Worm (Caenorhabditis elegans): ENCODE results near the gene duo-1.

DNA sequence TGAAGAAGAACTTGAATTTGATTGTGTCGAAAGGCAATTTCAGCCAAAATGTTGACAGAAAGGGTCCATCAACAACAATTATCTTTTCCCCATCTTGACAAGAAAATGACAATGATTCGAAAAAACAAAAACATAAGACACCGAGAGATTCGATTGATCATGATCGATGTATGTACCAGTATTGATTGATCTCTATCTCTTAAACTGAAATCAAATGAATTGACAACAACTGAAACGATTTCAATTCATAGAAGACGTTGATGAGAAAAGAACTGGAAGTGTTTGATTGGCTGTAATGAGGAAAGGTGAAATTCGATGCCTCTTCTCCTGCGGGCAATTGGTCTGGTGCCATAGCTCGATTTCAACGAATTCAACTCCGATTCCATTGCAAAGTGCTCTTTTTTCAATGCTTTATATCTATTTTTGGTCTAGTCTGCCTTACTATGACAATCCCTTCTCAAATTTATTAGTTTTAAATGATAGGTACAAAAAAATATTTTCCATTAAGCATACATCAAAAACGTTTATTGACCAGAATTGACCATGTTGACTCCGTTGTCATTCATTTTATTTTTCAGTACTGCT lies 21.0 kb upstream of the duo-1 start:
- TF ChIP-seq nhr-76 (tag; optimal IDR thresholded peaks at IDR 0.05) = no peak
- no peak for TF ChIP-seq nhr-237 (tag; optimal IDR thresholded peaks at IDR 0.05)
- no peak for TF ChIP-seq isw-1 (GFP tag; IDR thresholded peaks at IDR 0.05)
- TF ChIP-seq nhr-85 (tag) = no peak
- TF ChIP-seq unc-62 (GFP tag; optimal IDR thresholded peaks at IDR 0.05) = no peak
- no peak for TF ChIP-seq nhr-19 (GFP tag; conservative IDR thresholded peaks at IDR 0.05)
- no peak for TF ChIP-seq lin-15B (tag; optimal IDR thresholded peaks at IDR 0.05)
- TF ChIP-seq aha-1 (tag; optimal IDR thresholded peaks at IDR 0.05) = no peak
- no peak for TF ChIP-seq nhr-11 (tag; optimal IDR thresholded peaks at IDR 0.05)
- TF ChIP-seq mdl-1 (tag; optimal IDR thresholded peaks at IDR 0.05) = no peak
- no peak for TF ChIP-seq ztf-4 (tag; optimal IDR thresholded peaks at IDR 0.05)
- TF ChIP-seq ceh-82 (tag; optimal IDR thresholded peaks at IDR 0.05) = no peak

Data from whole organism, L1 larva.